Fruit fly (Drosophila melanogaster): ENCODE data around the gene CG34313.

- TF ChIP-seq CG11617 (GFP tag; optimal IDR thresholded peaks at IDR 0.05) (no peak), Crg-1 (GFP tag; optimal IDR thresholded peaks at IDR 0.05) (no peak), ovo (GFP tag; optimal IDR thresholded peaks at IDR 0.05) (no peak)
Observed at dm6 chr2L:16879288-16879687, at the start of gene CG34313, which contains the start of the genes CG32832 and CG31743.
